Fruit fly (Drosophila melanogaster): ENCODE measurements around the gene Usp7.

The Usp7 gene

DNA sequence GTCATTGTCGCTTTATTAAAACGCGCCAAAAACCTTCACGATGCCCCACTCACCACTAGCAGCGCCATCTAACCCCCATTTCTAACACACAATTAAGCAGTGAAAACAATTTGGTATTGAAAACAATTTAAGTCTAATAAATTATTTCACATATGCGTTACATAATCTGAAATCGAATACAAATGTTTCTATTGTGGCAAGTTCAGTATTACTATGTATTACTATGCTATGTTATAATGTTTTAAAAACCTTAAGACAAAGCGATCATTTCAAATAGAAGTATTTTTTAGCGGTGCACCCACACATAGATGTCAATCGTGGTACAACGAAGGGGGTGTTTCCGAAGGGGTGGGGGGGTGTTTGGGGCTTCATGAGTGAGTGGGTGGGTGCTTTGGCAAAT, 44.8 kb upstream of the Usp7 start (continued):
- TF ChIP-seq hkb (optimal IDR thresholded peaks at IDR 0.05) (no peak), hkb (GFP tag; IDR thresholded peaks at IDR 0.05) (no peak), CG11247 (GFP tag; IDR thresholded peaks at IDR 0.05) (no peak), Xbp1 (GFP tag; optimal IDR thresholded peaks at IDR 0.05) (peak; percentile 3), nmo (GFP tag; optimal IDR thresholded peaks at IDR 0.05) (peak; percentile 13), CG7556 (GFP tag; optimal IDR thresholded peaks at IDR 0.05) (peak; percentile 35), CG34224 (GFP tag; IDR thresholded peaks at IDR 0.05; ENCODE audit: partially characterized antibody) (no peak), fd96Cb (tag; optimal IDR thresholded peaks at IDR 0.05) (peak; percentile 10), CG16863 (GFP tag; optimal IDR thresholded peaks at IDR 0.05) (no peak), dmrt99B (tag; optimal IDR thresholded peaks at IDR 0.05) (peak; percentile 62), org-1 (GFP tag; optimal IDR thresholded peaks at IDR 0.05) (peak; percentile 2), Hmr (GFP tag; optimal IDR thresholded peaks at IDR 0.05) (peak; percentile 45), CG17361 (GFP tag; IDR thresholded peaks at IDR 0.05) (no peak), CG2120 (GFP tag; optimal IDR thresholded peaks at IDR 0.05) (peak; percentile 39), CG2712 (tag; optimal IDR thresholded peaks at IDR 0.05) (peak; percentile 36), onecut (GFP tag; IDR thresholded peaks at IDR 0.05) (no peak), CG32532 (GFP tag; IDR thresholded peaks at IDR 0.05) (peak; percentile 27; the same call in 1 of the 2 replicates), kni (GFP tag; optimal IDR thresholded peaks at IDR 0.05) (no peak), CG6791 (GFP tag; IDR thresholded peaks at IDR 0.05; ENCODE audit: partially characterized antibody) (no peak), CG7987 (GFP tag; optimal IDR thresholded peaks at IDR 0.05) (no peak), z (GFP tag; IDR thresholded peaks at IDR 0.05) (no peak), E2f1 (GFP tag; IDR thresholded peaks at IDR 0.05) (no peak), NfI (GFP tag; optimal IDR thresholded peaks at IDR 0.05) (peak; percentile 29), bigmax (GFP tag; optimal IDR thresholded peaks at IDR 0.05) (no peak), Hr51 (GFP tag; optimal IDR thresholded peaks at IDR 0.05) (peak in 1 of 2 experiments; percentile 44)

DNA sequence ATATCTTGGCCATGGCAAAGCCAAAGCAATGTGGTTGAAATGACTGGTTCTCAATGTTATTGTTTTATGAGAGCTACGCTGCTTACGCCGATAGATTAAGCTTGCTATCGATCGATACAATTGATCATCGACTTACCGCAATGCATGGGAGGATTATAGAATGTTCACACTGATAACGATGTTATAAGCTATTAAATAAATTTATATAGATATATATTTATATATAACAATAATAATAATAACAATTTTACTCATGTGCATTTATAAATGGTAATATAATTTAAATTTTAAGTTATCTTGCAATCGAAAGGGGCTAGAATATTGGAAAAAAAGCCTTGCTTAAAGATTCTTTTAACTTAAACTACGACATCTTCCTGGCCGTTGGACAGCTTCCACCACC, 43.9 kb upstream of the Usp7 start, which contains the start of gene moon:
TSS of gene moon (minus strand) at position 101 of the 400 bp plus-strand sequence.
- TF ChIP-seq Mrtf (GFP tag; IDR thresholded peaks at IDR 0.05) (no peak), Myb (GFP tag; optimal IDR thresholded peaks at IDR 0.05) (no peak), sens (GFP tag) (no peak)

DNA sequence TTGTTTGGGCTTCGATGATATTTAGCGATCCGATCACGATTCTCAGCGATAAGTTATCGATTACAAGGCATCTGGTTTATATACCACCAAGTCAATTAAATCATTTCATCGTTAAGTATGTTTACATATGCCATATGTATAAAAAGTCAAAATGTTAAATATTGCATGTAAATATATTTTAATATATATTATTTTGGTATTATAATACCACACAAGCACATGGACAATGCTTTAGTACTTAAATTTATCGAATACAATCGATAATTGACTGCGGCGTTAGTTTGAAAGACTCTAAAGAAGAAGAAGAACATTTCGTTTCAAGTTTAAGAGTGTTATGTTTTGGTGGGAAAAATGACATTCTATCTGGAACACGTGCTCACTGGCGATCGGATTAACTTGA, 41.3 kb upstream of the Usp7 start, which contains the start of gene CG34323:
TSS of gene CG34323 (plus strand) at position 301 of the 400 bp plus-strand sequence.
- peak; percentile 55 for TF ChIP-seq stwl (tag; optimal IDR thresholded peaks at IDR 0.05)
- TF ChIP-seq CG13894 (tag; optimal IDR thresholded peaks at IDR 0.05), result no peak
- no peak for TF ChIP-seq CG8924 (tag; optimal IDR thresholded peaks at IDR 0.05)
- TF ChIP-seq CG8089 (GFP tag; optimal IDR thresholded peaks at IDR 0.05), result no peak
- TF ChIP-seq CG10565 (GFP tag; optimal IDR thresholded peaks at IDR 0.05), result no peak

DNA sequence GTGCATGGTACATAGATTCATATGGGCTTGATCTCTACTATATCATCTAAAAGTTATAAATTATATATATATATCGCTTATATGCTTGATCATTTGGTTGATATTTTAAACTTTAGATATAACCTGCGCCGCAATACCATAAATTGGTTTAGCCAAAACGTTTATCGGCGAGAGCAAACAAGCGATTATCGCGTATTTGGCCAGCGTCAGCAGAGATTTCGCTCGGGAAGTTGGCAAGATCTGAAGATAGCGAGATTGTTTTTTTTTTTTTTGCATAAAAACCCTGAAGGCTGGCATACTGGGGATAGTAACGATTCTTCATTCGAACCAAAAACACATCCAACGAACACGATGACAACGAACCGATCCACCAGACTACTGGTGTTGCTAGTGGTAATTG, 30.7 kb upstream of the Usp7 start, which contains the start of gene Muc11A:
TSS of gene Muc11A (plus strand) at position 301 of the 400 bp plus-strand sequence.
- TF ChIP-seq MESR4 (GFP tag; optimal IDR thresholded peaks at IDR 0.05) (no peak), slp2 (GFP tag; optimal IDR thresholded peaks at IDR 0.05) (no peak), vnd (GFP tag; IDR thresholded peaks at IDR 0.05; ENCODE audit: partially characterized antibody) (no peak), mam (GFP tag; optimal IDR thresholded peaks at IDR 0.05) (no peak), pnt (GFP tag; optimal IDR thresholded peaks at IDR 0.05) (no peak), stwl (tag; optimal IDR thresholded peaks at IDR 0.05) (no peak), CG13624 (GFP tag; optimal IDR thresholded peaks at IDR 0.05) (no peak), dati (GFP tag; IDR thresholded peaks at IDR 0.05) (no peak), CG1529 (GFP tag; optimal IDR thresholded peaks at IDR 0.05) (no peak), CG2875 (GFP tag; optimal IDR thresholded peaks at IDR 0.05) (no peak), Abd-B (GFP tag; optimal IDR thresholded peaks at IDR 0.05) (no peak), tgo (GFP tag; IDR thresholded peaks at IDR 0.05) (no peak), bsh (GFP tag; optimal IDR thresholded peaks at IDR 0.05) (no peak), CG4617 (GFP tag; optimal IDR thresholded peaks at IDR 0.05; ENCODE audit: borderline replicate concordance) (no peak), TFAM (GFP tag; optimal IDR thresholded peaks at IDR 0.05) (no peak), yki (optimal IDR thresholded peaks at IDR 0.05) (no peak), CG9437 (GFP tag; optimal IDR thresholded peaks at IDR 0.05) (no peak)
